Fruit fly (Drosophila melanogaster) whole organism, embryonic: Measurements from ENCODE around the gene 7B2.

Experiments used
- CG12155 ChIP-seq: fragments of 200-800 bp; sonication (Bioruptor generic); optimal IDR thresholded peaks from 3 replicates; lab custom pipeline; 2016; ENCODE audit warnings: missing biosample characterization, missing genetic modification characterization
- CG13775 ChIP-seq: fragments of 200-800 bp; sonication (Bioruptor generic); optimal IDR thresholded peaks from 3 replicates; lab custom pipeline; 2017; ENCODE audit warnings: missing biosample characterization, mild to moderate bottlenecking, missing genetic modification characterization
- CG2116 ChIP-seq: fragments of 200-800 bp; sonication (Bioruptor generic); optimal IDR thresholded peaks from 3 replicates; lab custom pipeline; 2018; ENCODE audit warnings: missing biosample characterization, mild to moderate bottlenecking, missing genetic modification characterization
- CG3065 ChIP-seq: fragments of 200-800 bp; sonication (Bioruptor generic); optimal IDR thresholded peaks from 2 replicates; lab custom pipeline; 2016; ENCODE audit warnings: missing biosample characterization, missing genetic modification characterization
- CG43689 ChIP-seq: fragments of 200-800 bp; sonication (Bioruptor generic); IDR thresholded peaks from 2 replicates; pipeline ENCODE4 v1.3.6; 2022; ENCODE audit warnings: missing biosample characterization, missing genetic modification characterization
- CG7271 ChIP-seq: fragments of 200-800 bp; sonication (Bioruptor generic); optimal IDR thresholded peaks from 2 replicates; lab custom pipeline; 2018; ENCODE audit warnings: missing biosample characterization, mild to moderate bottlenecking, missing genetic modification characterization, moderate library complexity
- CkIIα-i1 ChIP-seq: fragments of 200-800 bp; sonication (Bioruptor generic); IDR thresholded peaks from 2 replicates; pipeline ENCODE4 v1.3.6; 2022; ENCODE audit warnings: missing biosample characterization, missing genetic modification characterization
- D ChIP-seq, 2 experiments: fragments of 200-800 bp in 1 of 2; fragments of >200 bp in 1 of 2; sonication (Bioruptor generic) in 1 of 2; optimal IDR thresholded peaks; 2 replicates in 1 of 2; 3 replicates in 1 of 2; lab custom pipeline; 2017; ENCODE audit warnings: mild to moderate bottlenecking in 1 of 2, missing biosample characterization in 1 of 2, missing genetic modification characterization in 1 of 2, missing genetic modification reagents in 1 of 2
- Dfd ChIP-seq, 2 experiments: fragments of >200 bp; optimal IDR thresholded peaks; 2 replicates each; lab custom pipeline; 2017; ENCODE audit warnings: missing biosample characterization in 2 of 2, missing genetic modification characterization in 2 of 2
- Hr51 ChIP-seq, 2 experiments: fragments of 200-800 bp; sonication (Bioruptor generic); optimal IDR thresholded peaks; 2 replicates in 1 of 2; 3 replicates in 1 of 2; lab custom pipeline; 2016 to 2018; ENCODE audit warnings: missing biosample characterization in 2 of 2, missing genetic modification characterization in 2 of 2, mild to moderate bottlenecking in 1 of 2, moderate library complexity in 1 of 2
- Kr ChIP-seq: fragments of 200-800 bp; sonication (Bioruptor generic); optimal IDR thresholded peaks from 2 replicates; lab custom pipeline; 2017; ENCODE audit warnings: missing biosample characterization, mild to moderate bottlenecking, missing genetic modification characterization
- Med ChIP-seq: fragments of 200-800 bp; sonication (Bioruptor generic); peaks from one replicate; lab custom pipeline; 2016; ENCODE audit warnings: missing biosample characterization, missing genetic modification characterization, mild to moderate bottlenecking, inconsistent platforms, moderate library complexity
- bigmax ChIP-seq: fragments of 200-800 bp; sonication (Bioruptor generic); optimal IDR thresholded peaks from 2 replicates; lab custom pipeline; 2018; ENCODE audit warnings: missing biosample characterization, mild to moderate bottlenecking, missing genetic modification characterization
- btn ChIP-seq: fragments of 200-800 bp; sonication (Bioruptor generic); optimal IDR thresholded peaks from 2 replicates; lab custom pipeline; 2016; ENCODE audit warnings: missing biosample characterization, missing genetic modification characterization
- gfzf ChIP-seq: fragments of 200-800 bp; sonication (Bioruptor generic); optimal IDR thresholded peaks from 2 replicates; lab custom pipeline; 2016; ENCODE audit warnings: missing biosample characterization, mild to moderate bottlenecking, missing genetic modification characterization, moderate library complexity
- hth ChIP-seq: fragments of >200 bp; optimal IDR thresholded peaks from 2 replicates; lab custom pipeline; 2017; ENCODE audit warnings: inconsistent platforms
- kah ChIP-seq: fragments of 200-800 bp; sonication (Bioruptor generic); optimal IDR thresholded peaks from 2 replicates; lab custom pipeline; 2018; ENCODE audit warnings: missing biosample characterization, mild to moderate bottlenecking, missing genetic modification characterization
- lab ChIP-seq: fragments of 200-800 bp; sonication (Bioruptor generic); optimal IDR thresholded peaks from 3 replicates; lab custom pipeline; 2017; ENCODE audit warnings: missing biosample characterization, missing genetic modification characterization, mild to moderate bottlenecking, moderate library complexity, missing genetic modification reagents
- lilli ChIP-seq: fragments of 200-800 bp; sonication (Bioruptor generic); optimal IDR thresholded peaks from 3 replicates; lab custom pipeline; 2016; ENCODE audit warnings: missing biosample characterization, missing genetic modification characterization
- seq ChIP-seq: fragments of 200-800 bp; sonication (Bioruptor generic); IDR thresholded peaks from 2 replicates; pipeline ENCODE4 v1.3.6; 2022; ENCODE audit warnings: missing biosample characterization, missing genetic modification characterization
- stc ChIP-seq: fragments of 200-800 bp; sonication (Bioruptor generic); IDR thresholded peaks from 2 replicates; pipeline ENCODE4 v1.3.6; 2022; ENCODE audit warnings: missing biosample characterization, missing genetic modification characterization

7B2 gene

DNA sequence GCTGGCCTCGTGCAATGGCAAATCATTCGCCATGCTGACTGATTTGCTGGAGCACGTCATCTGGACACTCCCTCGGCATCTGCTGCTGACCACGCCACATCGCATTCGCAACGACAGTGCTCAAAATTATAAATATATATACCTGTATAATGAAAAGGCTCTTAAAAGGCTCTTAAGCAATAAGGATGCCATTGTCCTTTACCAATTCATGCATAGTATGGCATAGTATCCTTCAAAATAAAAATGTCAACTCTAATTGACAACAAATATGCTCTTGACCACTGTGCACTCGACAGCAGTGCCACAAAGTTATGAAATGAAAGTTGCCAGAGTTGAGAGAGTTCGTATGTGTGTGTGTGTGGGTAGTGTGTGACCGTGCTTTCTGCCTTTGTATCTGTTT is 45.5 kb downstream of the 7B2 start (continued):
- no peak for TF ChIP-seq lilli (GFP tag; lab: Kevin White, UChicago)
- no peak for TF ChIP-seq CG12155
- TF ChIP-seq lab (GFP tag; lab: Kevin White, UChicago) = peak; percentile 26
- TF ChIP-seq Kr (GFP tag; lab: Kevin White, UChicago) = no peak
- no peak for TF ChIP-seq Dfd (GFP tag; optimal IDR thresholded peaks at IDR 0.05; lab: Kevin White, UChicago)
- no peak for TF ChIP-seq bigmax (GFP tag; lab: Kevin White, UChicago)
- peak; percentile 50 for TF ChIP-seq Med (GFP tag; lab: Kevin White, UChicago)
- no peak for TF ChIP-seq Hr51 (GFP tag; optimal IDR thresholded peaks at IDR 0.05; lab: Kevin White, UChicago)
- no peak for TF ChIP-seq hth (lab: Kevin White, UChicago)
- TF ChIP-seq, all 482 proteins: peak for 14

DNA sequence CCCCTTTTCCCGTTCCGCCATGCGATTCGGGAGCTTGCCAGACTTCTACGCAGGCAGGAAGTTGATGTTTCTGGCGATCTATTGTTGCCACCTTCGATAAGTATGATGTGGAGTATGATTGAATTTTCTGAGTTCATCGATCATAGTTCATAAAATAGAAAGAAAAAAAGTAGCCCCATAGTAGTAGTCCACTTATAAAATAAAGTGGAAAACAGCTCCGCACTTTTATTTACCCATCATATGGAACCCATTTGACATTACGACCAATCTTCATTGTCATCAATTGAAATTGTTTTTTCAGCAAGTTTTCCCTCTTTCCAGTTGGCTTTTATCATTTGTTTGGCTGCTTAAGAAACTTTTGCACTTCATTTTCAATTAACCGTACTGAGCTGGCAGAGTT is 50.6 kb downstream of the 7B2 start, which contains the start of gene CG12147:
Gene CG12147, minus strand, starts transcription at position 101 of the 400 bp plus-strand sequence.
- no peak for TF ChIP-seq btn (GFP tag; lab: Kevin White, UChicago)
- TF ChIP-seq CG43689 (GFP tag; lab: Robert Waterston, UW) = no peak
- no peak for TF ChIP-seq seq (GFP tag; lab: Robert Waterston, UW)
- TF ChIP-seq CG13775 (GFP tag; lab: Kevin White, UChicago) = no peak
- TF ChIP-seq CG7271 = no peak
- no peak for TF ChIP-seq D (optimal IDR thresholded peaks at IDR 0.05; lab: Kevin White, UChicago)
- no peak for TF ChIP-seq D (GFP tag; optimal IDR thresholded peaks at IDR 0.05; lab: Kevin White, UChicago)
- TF ChIP-seq CkIIα-i1 = no peak
- TF ChIP-seq kah (GFP tag; lab: Kevin White, UChicago) = no peak
- TF ChIP-seq CG2116 (GFP tag; lab: Kevin White, UChicago) = no peak
- TF ChIP-seq gfzf (GFP tag; lab: Kevin White, UChicago) = no peak
- no peak for TF ChIP-seq stc (GFP tag; lab: Robert Waterston, UW)
- TF ChIP-seq CG3065 (GFP tag; lab: Kevin White, UChicago) = no peak
